Worm (Caenorhabditis elegans): Measurements from ENCODE around the gene Y72A10A.1.

Y72A10A.1 gene

DNA sequence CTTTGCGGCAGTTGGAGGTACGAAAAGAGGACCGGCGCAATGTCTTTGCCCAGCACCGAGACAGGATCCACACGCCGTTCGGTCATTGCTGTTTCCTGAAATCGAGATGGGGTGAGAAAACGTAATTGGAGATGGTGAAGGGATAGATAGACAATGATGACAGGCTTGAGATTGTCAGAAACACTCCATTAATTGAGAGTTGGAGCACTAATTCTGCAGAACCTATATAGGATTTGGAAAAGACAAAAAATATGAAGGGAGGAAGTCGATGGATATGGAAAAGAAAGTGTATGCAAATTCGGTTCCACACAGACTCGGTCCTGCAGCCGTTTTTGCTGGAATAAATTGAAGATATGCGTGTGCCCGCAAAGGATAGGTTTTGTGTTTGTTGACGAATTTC is at the start of gene Y72A10A.1:
Gene Y72A10A.1 (minus strand): TSS at position 101 of the 400 bp plus-strand sequence.
- TF ChIP-seq chd-7 (tag; optimal IDR thresholded peaks at IDR 0.05) (no peak), efl-1 (GFP tag; optimal IDR thresholded peaks at IDR 0.05) (no peak), lin-35 (GFP tag; optimal IDR thresholded peaks at IDR 0.05) (no peak), snpc-3.4 (tag; optimal IDR thresholded peaks at IDR 0.05) (no peak)

DNA sequence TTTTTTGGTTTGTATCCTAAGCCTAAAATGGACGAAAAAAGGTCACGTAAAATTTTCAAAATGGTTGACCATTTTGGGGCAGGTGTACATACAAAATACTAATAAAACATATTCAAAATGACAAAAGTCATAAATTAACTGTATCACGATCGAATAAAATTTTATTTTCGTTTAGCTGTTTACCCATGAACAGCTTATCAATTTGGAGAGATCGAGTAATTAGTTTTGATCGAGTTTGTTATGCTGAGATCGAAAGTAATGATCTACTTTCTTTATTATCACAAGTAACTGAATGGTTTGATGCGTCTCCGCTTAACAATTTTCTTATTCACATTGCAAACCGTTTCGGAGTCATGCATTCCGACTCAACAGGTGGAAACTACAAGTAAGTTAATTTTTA is 49.7 kb upstream of the Y72A10A.1 start, which contains the start of gene T13C5.10:
Gene T13C5.10 (plus strand): TSS at position 301 of the 400 bp plus-strand sequence.
- TF ChIP-seq nfyb-1 (GFP tag; IDR thresholded peaks at IDR 0.05) = no peak
- no peak for TF ChIP-seq F10E7.11 (tag; optimal IDR thresholded peaks at IDR 0.05)
- TF ChIP-seq ekl-4 (GFP tag; IDR thresholded peaks at IDR 0.05) = no peak
- no peak for TF ChIP-seq xnd-1 (tag; optimal IDR thresholded peaks at IDR 0.05)
- TF ChIP-seq pbrm-1 (GFP tag; IDR thresholded peaks at IDR 0.05) = no peak
- no peak for TF ChIP-seq hrde-1 (tag; optimal IDR thresholded peaks at IDR 0.05; ENCODE audit: borderline replicate concordance)
- TF ChIP-seq F23B12.7 (tag; optimal IDR thresholded peaks at IDR 0.05; ENCODE audit: insufficient read depth) = no peak
- no peak for TF ChIP-seq F57C9.4 (tag; optimal IDR thresholded peaks at IDR 0.05)
- no peak for TF ChIP-seq ceh-100 (GFP tag; IDR thresholded peaks at IDR 0.05)
- no peak for TF ChIP-seq nhr-179 (tag; optimal IDR thresholded peaks at IDR 0.05)
- no peak for TF ChIP-seq pha-4 (tag; optimal IDR thresholded peaks at IDR 0.05)
- no peak for TF ChIP-seq aptf-2 (GFP tag; conservative IDR thresholded peaks at IDR 0.05)
- no peak for TF ChIP-seq ztf-3 (GFP tag; optimal IDR thresholded peaks at IDR 0.05)

DNA sequence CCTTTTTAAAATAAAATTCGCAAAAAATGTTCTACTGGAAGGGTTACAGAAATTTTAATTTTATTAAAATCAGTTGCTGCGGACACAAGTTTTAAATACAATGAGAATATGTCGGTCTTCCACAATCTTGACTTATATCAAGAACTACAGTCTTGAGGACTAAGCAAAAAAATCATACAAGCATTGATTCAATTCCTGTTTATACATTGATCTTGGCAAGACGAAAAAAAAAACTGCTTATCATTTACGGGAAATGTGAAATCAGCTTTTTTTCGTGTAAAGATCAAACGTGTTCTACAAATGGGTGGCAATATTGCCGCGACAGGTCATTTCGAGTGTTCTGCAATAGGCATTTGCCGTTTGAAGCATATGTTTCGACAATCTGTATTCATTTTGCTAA is 46.6 kb upstream of the Y72A10A.1 start, which contains the start of gene T13C5.2:
Gene T13C5.2 (plus strand): TSS at position 301 of the 400 bp plus-strand sequence.
- TF ChIP-seq Y53F4B.3 (GFP tag; IDR thresholded peaks at IDR 0.05) (no peak), Y79H2A.3 (GFP tag; conservative IDR thresholded peaks at IDR 0.05) (no peak), chd-7 (tag; optimal IDR thresholded peaks at IDR 0.05) (no peak), madf-10 (tag; optimal IDR thresholded peaks at IDR 0.05) (no peak), dpff-1 (tag; optimal IDR thresholded peaks at IDR 0.05) (no peak), egrh-3 (GFP tag; IDR thresholded peaks at IDR 0.05) (no peak), tbx-9 (tag; optimal IDR thresholded peaks at IDR 0.05; ENCODE audit: borderline replicate concordance) (no peak), ztf-6 (GFP tag; IDR thresholded peaks at IDR 0.05) (no peak), ztf-18 (tag; optimal IDR thresholded peaks at IDR 0.05) (no peak), F10E7.11 (tag; optimal IDR thresholded peaks at IDR 0.05) (no peak), lsl-1 (GFP tag; optimal IDR thresholded peaks at IDR 0.05) (no peak), nhr-27 (tag; optimal IDR thresholded peaks at IDR 0.05) (no peak)

DNA sequence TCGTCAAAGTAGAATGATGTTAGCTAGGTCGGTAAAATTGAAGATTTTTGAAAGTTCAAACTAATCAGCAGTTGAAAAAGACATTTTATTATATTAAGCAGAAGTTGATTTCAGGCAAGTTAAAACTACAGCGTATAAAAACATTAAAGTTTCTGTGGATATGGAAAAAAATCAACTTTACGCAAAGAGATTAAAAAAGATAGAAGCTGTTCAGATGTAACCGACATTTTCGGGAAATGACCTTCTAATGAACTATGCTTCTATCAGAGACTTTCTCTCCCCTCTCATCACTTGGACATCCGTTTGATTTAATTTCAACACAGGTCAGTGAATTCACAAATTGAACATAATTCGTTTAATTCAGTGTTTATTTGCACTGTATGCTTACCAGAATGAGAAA is 42.1 kb upstream of the Y72A10A.1 start, which contains the start of gene T13C5.7:
Gene T13C5.7 (plus strand): TSS at position 301 of the 400 bp plus-strand sequence.
- TF ChIP-seq nhr-27 (tag; optimal IDR thresholded peaks at IDR 0.05) (no peak), madf-8 (GFP tag; conservative IDR thresholded peaks at IDR 0.05) (no peak), ceh-100 (GFP tag; IDR thresholded peaks at IDR 0.05) (no peak), snpc-1.1 (tag; optimal IDR thresholded peaks at IDR 0.05; ENCODE audit: insufficient read depth) (no peak), mes-4 (tag; optimal IDR thresholded peaks at IDR 0.05) (no peak)

DNA sequence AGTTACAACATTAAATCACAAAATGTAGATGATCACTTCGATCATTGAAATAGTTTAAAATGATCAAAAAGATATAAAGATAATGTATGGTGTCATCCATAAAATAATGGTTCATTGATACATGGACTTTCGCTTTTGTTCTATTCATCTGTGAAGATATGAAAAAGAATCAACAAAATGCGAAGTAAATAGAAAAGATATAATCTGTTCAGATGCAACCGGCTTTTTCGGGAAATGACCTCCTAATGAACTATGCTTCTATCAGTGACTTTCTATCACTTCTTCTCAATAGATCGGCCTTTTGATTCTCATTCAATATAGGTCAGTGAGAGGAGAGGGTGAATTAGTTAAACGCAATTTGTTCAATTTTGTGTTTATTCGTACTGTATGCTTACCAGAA is 40.8 kb upstream of the Y72A10A.1 start:
- no peak for TF ChIP-seq C06A6.2 (GFP tag; conservative IDR thresholded peaks at IDR 0.05)
- no peak for TF ChIP-seq gei-17 (GFP tag; optimal IDR thresholded peaks at IDR 0.05)
- TF ChIP-seq dpl-1 (GFP tag; optimal IDR thresholded peaks at IDR 0.05) = no peak
- TF ChIP-seq attf-6 (GFP tag; IDR thresholded peaks at IDR 0.05) = no peak
- no peak for TF ChIP-seq attf-3 (GFP tag; conservative IDR thresholded peaks at IDR 0.05)
- TF ChIP-seq sptf-2 (GFP tag; optimal IDR thresholded peaks at IDR 0.05) = no peak
- no peak for TF ChIP-seq B0035.1 (tag; optimal IDR thresholded peaks at IDR 0.05)
- TF ChIP-seq pha-4 (tag; optimal IDR thresholded peaks at IDR 0.05) = no peak
- TF ChIP-seq K12H6.12 (tag; optimal IDR thresholded peaks at IDR 0.05) = no peak
- no peak for TF ChIP-seq F23B12.7 (tag; optimal IDR thresholded peaks at IDR 0.05; ENCODE audit: insufficient read depth)
- no peak for TF ChIP-seq ccch-3 (GFP tag; optimal IDR thresholded peaks at IDR 0.05)
- TF ChIP-seq lin-40 (tag; optimal IDR thresholded peaks at IDR 0.05) = no peak
- no peak for TF ChIP-seq efl-1 (GFP tag; optimal IDR thresholded peaks at IDR 0.05)
- no peak for TF ChIP-seq lir-1 (GFP tag; conservative IDR thresholded peaks at IDR 0.05)
- TF ChIP-seq F57A8.1 (GFP tag; optimal IDR thresholded peaks at IDR 0.05) = no peak
